ENCODE assay signal across 3 worm cellular contexts in the genomic region with DNA sequence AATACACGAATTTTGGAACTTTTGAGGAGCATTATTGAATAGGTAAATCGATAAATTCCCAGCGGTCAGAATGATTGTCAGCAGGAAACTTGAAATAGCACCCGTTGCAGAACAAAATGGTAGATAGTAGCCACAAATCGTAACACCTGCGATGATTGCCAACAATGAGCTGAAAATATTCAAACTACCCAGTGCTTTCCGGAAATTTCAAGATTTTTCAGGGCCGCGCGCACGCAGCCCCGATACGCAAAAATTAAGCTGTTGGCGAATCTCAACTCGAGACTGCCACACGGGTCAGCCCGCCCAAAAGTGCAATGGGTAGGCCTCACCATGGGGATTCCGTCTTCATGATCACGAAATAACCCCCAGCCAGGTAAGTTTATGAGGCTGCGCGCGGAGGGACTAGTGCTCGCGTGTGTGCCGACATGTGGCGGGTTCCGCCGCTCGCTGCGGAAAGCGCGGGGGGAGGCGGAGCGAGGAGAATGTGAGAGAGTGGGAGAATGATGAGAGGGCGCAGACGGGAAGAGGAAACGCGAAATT.
A peak's percentile ranks its signal among the peaks of the same experiment; 100 is the strongest.
TF ChIP-seq lines count a peak whose summit lies in the region.

No protein-coding gene starts in this region.

TF ChIP-seq in whole organism, L1 larva, 84 proteins besides CTCF, POLR2A, EP300 and RAD21 (continued from another document and continues in another):
- TF ChIP-seq unc-62 (GFP tag; optimal IDR thresholded peaks at IDR 0.05; lab: Kevin White, UChicago) (no peak), lsy-2 (tag; optimal IDR thresholded peaks at IDR 0.05; lab: Kevin White, UChicago) (peak; percentile 79 to 85), fkh-4 (tag; optimal IDR thresholded peaks at IDR 0.05; lab: Kevin White, UChicago; ENCODE audit: borderline replicate concordance) (peak; percentile 44), lin-14 (GFP tag; optimal IDR thresholded peaks at IDR 0.05; lab: Kevin White, UChicago) (peak; percentile 95), ama-1 (optimal IDR thresholded peaks at IDR 0.05; lab: Kevin White, UChicago) (peak; percentile 100), F16B12.6 (tag; optimal IDR thresholded peaks at IDR 0.05; lab: Kevin White, UChicago) (peak; percentile 39), unc-130 (tag; optimal IDR thresholded peaks at IDR 0.05; lab: Kevin White, UChicago) (peak; percentile 88), hlh-17 (GFP tag; optimal IDR thresholded peaks at IDR 0.05; lab: Kevin White, UChicago; ENCODE audit: borderline replicate concordance) (no peak), lin-39 (tag; optimal IDR thresholded peaks at IDR 0.05; lab: Kevin White, UChicago) (peak; percentile 91), fos-1 (tag; optimal IDR thresholded peaks at IDR 0.05; lab: Kevin White, UChicago) (peak; percentile 92), ceh-8 (GFP tag; optimal IDR thresholded peaks at IDR 0.05; lab: Kevin White, UChicago) (peak; percentile 95), nhr-71 (tag; optimal IDR thresholded peaks at IDR 0.05; lab: Kevin White, UChicago) (peak; percentile 98), egl-13 (tag; optimal IDR thresholded peaks at IDR 0.05; lab: Kevin White, UChicago) (peak; percentile 96), nhr-85 (tag; lab: Kevin White, UChicago) (peak; percentile 97), blmp-1 (tag; optimal IDR thresholded peaks at IDR 0.05; lab: Kevin White, UChicago) (peak; percentile 43), nhr-90 (tag; optimal IDR thresholded peaks at IDR 0.05; lab: Kevin White, UChicago; ENCODE audit: poor library complexity) (peak; percentile 99), mep-1 (tag; optimal IDR thresholded peaks at IDR 0.05; lab: Kevin White, UChicago) (peak; percentile 80), nhr-19 (GFP tag; conservative IDR thresholded peaks at IDR 0.05; lab: Robert Waterston, UW) (peak; percentile 98), elt-3 (tag; optimal IDR thresholded peaks at IDR 0.05; lab: Kevin White, UChicago) (peak; percentile 31 to 82 (median 52)), jun-1 (tag; optimal IDR thresholded peaks at IDR 0.05; lab: Kevin White, UChicago) (peak; percentile 88), hpl-2 (GFP tag; optimal IDR thresholded peaks at IDR 0.05; lab: Kevin White, UChicago) (peak; percentile 91), nhr-47 (tag; optimal IDR thresholded peaks at IDR 0.05; lab: Kevin White, UChicago) (peak; percentile 99), isw-1 (GFP tag; IDR thresholded peaks at IDR 0.05; lab: Robert Waterston, UW) (peak; percentile 84), lin-15B (tag; optimal IDR thresholded peaks at IDR 0.05; lab: Kevin White, UChicago) (peak; percentile 35), ceh-88 (GFP tag; IDR thresholded peaks at IDR 0.05; lab: Robert Waterston, UW) (peak; percentile 89), skn-1 (tag; optimal IDR thresholded peaks at IDR 0.05; lab: Kevin White, UChicago) (peak; percentile 76), nhr-11 (tag; optimal IDR thresholded peaks at IDR 0.05; lab: Kevin White, UChicago) (peak; percentile 70), nhr-28 (tag; optimal IDR thresholded peaks at IDR 0.05; lab: Kevin White, UChicago) (no peak), elt-2 (tag; optimal IDR thresholded peaks at IDR 0.05; lab: Kevin White, UChicago) (peak; percentile 96), grh-1 (GFP tag; IDR thresholded peaks at IDR 0.05; lab: Robert Waterston, UW) (peak; percentile 97), ztf-11 (tag; optimal IDR thresholded peaks at IDR 0.05; lab: Kevin White, UChicago) (peak; percentile 55 to 95), unc-86 (tag; optimal IDR thresholded peaks at IDR 0.05; lab: Kevin White, UChicago) (peak; percentile 91), mef-2 (tag; optimal IDR thresholded peaks at IDR 0.05; lab: Kevin White, UChicago) (peak; percentile 77), C34B4.2 (tag; optimal IDR thresholded peaks at IDR 0.05; lab: Kevin White, UChicago) (peak; percentile 83), ztf-4 (tag; optimal IDR thresholded peaks at IDR 0.05; lab: Kevin White, UChicago) (peak; percentile 85), vab-15 (tag; optimal IDR thresholded peaks at IDR 0.05; lab: Kevin White, UChicago) (no peak), Y116A8C.19 (tag; optimal IDR thresholded peaks at IDR 0.05; lab: Kevin White, UChicago; ENCODE audit: borderline replicate concordance) (peak; percentile 34), nhr-84 (tag; optimal IDR thresholded peaks at IDR 0.05; lab: Kevin White, UChicago) (no peak), C16A3.4 (tag; optimal IDR thresholded peaks at IDR 0.05; lab: Kevin White, UChicago) (peak; percentile 63), snpc-4 (tag; optimal IDR thresholded peaks at IDR 0.05; lab: Kevin White, UChicago) (peak; percentile 100), irx-1 (tag; optimal IDR thresholded peaks at IDR 0.05; lab: Kevin White, UChicago) (peak; percentile 95)

TF ChIP-seq in whole organism, L3 larva, 47 proteins besides CTCF, POLR2A, EP300 and RAD21 (continued from another document):
- peak; percentile 17 for TF ChIP-seq fos-1 (tag; optimal IDR thresholded peaks at IDR 0.05; lab: Kevin White, UChicago)
- no peak for TF ChIP-seq mml-1 (tag; optimal IDR thresholded peaks at IDR 0.05; lab: Kevin White, UChicago)
- peak; percentile 41 for TF ChIP-seq ztf-4 (tag; optimal IDR thresholded peaks at IDR 0.05; lab: Kevin White, UChicago)
- no peak for TF ChIP-seq nhr-237 (tag; optimal IDR thresholded peaks at IDR 0.05; lab: Kevin White, UChicago)
- peak; percentile 86 for TF ChIP-seq ceh-28 (tag; optimal IDR thresholded peaks at IDR 0.05; lab: Kevin White, UChicago)
- TF ChIP-seq lin-15B (tag; optimal IDR thresholded peaks at IDR 0.05; lab: Kevin White, UChicago) = peak; percentile 72
- peak; percentile 94 for TF ChIP-seq aly-2 (tag; optimal IDR thresholded peaks at IDR 0.05; lab: Kevin White, UChicago)
- TF ChIP-seq unc-62 (GFP tag; optimal IDR thresholded peaks at IDR 0.05; lab: Kevin White, UChicago) = peak; percentile 50
- peak; percentile 95 for TF ChIP-seq lin-39 (tag; optimal IDR thresholded peaks at IDR 0.05; lab: Kevin White, UChicago)
- TF ChIP-seq snpc-4 (tag; optimal IDR thresholded peaks at IDR 0.05; lab: Kevin White, UChicago) = peak; percentile 100
- TF ChIP-seq mdl-1 (tag; optimal IDR thresholded peaks at IDR 0.05; lab: Kevin White, UChicago) = peak; percentile 20
- no peak for TF ChIP-seq sea-2 (GFP tag; optimal IDR thresholded peaks at IDR 0.05; lab: Kevin White, UChicago)
- peak; percentile 94 for TF ChIP-seq tbx-2 (tag; optimal IDR thresholded peaks at IDR 0.05; lab: Kevin White, UChicago)
- no peak for TF ChIP-seq elt-1 (tag; optimal IDR thresholded peaks at IDR 0.05; lab: Kevin White, UChicago)
- TF ChIP-seq fkh-10 (GFP tag; optimal IDR thresholded peaks at IDR 0.05; lab: Kevin White, UChicago) = no peak
- peak; percentile 51 for TF ChIP-seq fkh-2 (tag; optimal IDR thresholded peaks at IDR 0.05; lab: Kevin White, UChicago)
- peak; percentile 21 for TF ChIP-seq nhr-11 (tag; optimal IDR thresholded peaks at IDR 0.05; lab: Kevin White, UChicago)
- no peak for TF ChIP-seq eor-1 (tag; optimal IDR thresholded peaks at IDR 0.05; lab: Kevin White, UChicago)
- TF ChIP-seq nhr-76 (tag; optimal IDR thresholded peaks at IDR 0.05; lab: Kevin White, UChicago) = peak; percentile 56
- TF ChIP-seq nhr-25 (tag; optimal IDR thresholded peaks at IDR 0.05; lab: Kevin White, UChicago) = peak; percentile 95
- no peak for TF ChIP-seq ceh-9 (tag; optimal IDR thresholded peaks at IDR 0.05; lab: Kevin White, UChicago)
- TF ChIP-seq elt-2 (tag; optimal IDR thresholded peaks at IDR 0.05; lab: Kevin White, UChicago) = peak; percentile 87
- peak; percentile 89 for TF ChIP-seq ceh-82 (tag; optimal IDR thresholded peaks at IDR 0.05; lab: Kevin White, UChicago)
- peak; percentile 100 for TF ChIP-seq ama-1 (optimal IDR thresholded peaks at IDR 0.05; lab: Kevin White, UChicago)
- TF ChIP-seq unc-39 (tag; optimal IDR thresholded peaks at IDR 0.05; lab: Kevin White, UChicago) = no peak
- peak; percentile 88 for TF ChIP-seq nhr-23 (tag; optimal IDR thresholded peaks at IDR 0.05; lab: Kevin White, UChicago)
- TF ChIP-seq ztf-11 (tag; optimal IDR thresholded peaks at IDR 0.05; lab: Kevin White, UChicago) = no peak
- peak; percentile 23 for TF ChIP-seq ceh-16 (tag; optimal IDR thresholded peaks at IDR 0.05; lab: Kevin White, UChicago)
- peak; percentile 88 for TF ChIP-seq nfya-1 (tag; optimal IDR thresholded peaks at IDR 0.05; lab: Kevin White, UChicago; ENCODE audit: insufficient read depth)
- peak; percentile 75 for TF ChIP-seq skn-1 (tag; optimal IDR thresholded peaks at IDR 0.05; lab: Kevin White, UChicago)
TF ChIP-seq in whole organism, L3 larva: peak in this region for 34.

TF ChIP-seq in whole organism, young adult, 124 proteins besides CTCF, POLR2A, EP300 and RAD21 (continued from another document and continues in another):
- TF ChIP-seq snpc-1.3 (tag; optimal IDR thresholded peaks at IDR 0.05; lab: Kevin White, UChicago; ENCODE audit: insufficient read depth) = peak; percentile 96
- TF ChIP-seq ztf-6 (GFP tag; IDR thresholded peaks at IDR 0.05; lab: Robert Waterston, UW) = peak; percentile 56; the same call in 1 of the 2 replicates
- peak; percentile 93 for TF ChIP-seq somi-1 (GFP tag; optimal IDR thresholded peaks at IDR 0.05; lab: Kevin White, UChicago)
- TF ChIP-seq sea-2 (GFP tag; IDR thresholded peaks at IDR 0.05; lab: Robert Waterston, UW) = peak; percentile 84; the same call in 1 of the 2 replicates
- TF ChIP-seq ceh-27 (GFP tag; optimal IDR thresholded peaks at IDR 0.05; lab: Kevin White, UChicago) = peak; percentile 86
- peak; percentile 68 for TF ChIP-seq madf-3 (GFP tag; IDR thresholded peaks at IDR 0.05; lab: Robert Waterston, UW)
- TF ChIP-seq ztf-22 (GFP tag; optimal IDR thresholded peaks at IDR 0.05; lab: Kevin White, UChicago) = peak; percentile 92
- TF ChIP-seq attf-6 (GFP tag; IDR thresholded peaks at IDR 0.05; lab: Robert Waterston, UW) = peak; percentile 99
- TF ChIP-seq lsy-27 (tag; optimal IDR thresholded peaks at IDR 0.05; lab: Kevin White, UChicago; ENCODE audit: borderline replicate concordance, insufficient read depth) = peak; percentile 73
- TF ChIP-seq hmg-20 (GFP tag; IDR thresholded peaks at IDR 0.05; lab: Robert Waterston, UW) = peak; percentile 87
- peak; percentile 90 for TF ChIP-seq mxl-1 (tag; optimal IDR thresholded peaks at IDR 0.05; lab: Kevin White, UChicago)
- TF ChIP-seq F33H1.4 (GFP tag; IDR thresholded peaks at IDR 0.05; lab: Robert Waterston, UW) = peak; percentile 86
- peak; percentile 38 for TF ChIP-seq rpc-1 (optimal IDR thresholded peaks at IDR 0.05; lab: Kevin White, UChicago)
- peak; percentile 18 for TF ChIP-seq rpc-1 (tag; optimal IDR thresholded peaks at IDR 0.05; lab: Kevin White, UChicago)
- peak; percentile 90 for TF ChIP-seq K11D2.4 (GFP tag; IDR thresholded peaks at IDR 0.05; lab: Robert Waterston, UW)
- peak; percentile 98 for TF ChIP-seq repo-1 (tag; optimal IDR thresholded peaks at IDR 0.05; lab: Kevin White, UChicago)
- peak; percentile 24 for TF ChIP-seq hlh-12 (tag; optimal IDR thresholded peaks at IDR 0.05; lab: Kevin White, UChicago)
- peak; percentile 84 for TF ChIP-seq ceh-79 (tag; optimal IDR thresholded peaks at IDR 0.05; lab: Kevin White, UChicago)
- peak; percentile 76 for TF ChIP-seq tbx-9 (tag; optimal IDR thresholded peaks at IDR 0.05; lab: Kevin White, UChicago; ENCODE audit: borderline replicate concordance)
- peak; percentile 71 for TF ChIP-seq sdz-38 (tag; optimal IDR thresholded peaks at IDR 0.05; lab: Kevin White, UChicago)
- TF ChIP-seq bed-1 (GFP tag; IDR thresholded peaks at IDR 0.05; lab: Robert Waterston, UW) = 0 out of 2 replicates have a peak, but pooled peaks have one; percentile 45
- peak; percentile 89 for TF ChIP-seq lin-54 (GFP tag; optimal IDR thresholded peaks at IDR 0.05; lab: Kevin White, UChicago)
- peak; percentile 70; the same call in 1 of the 2 replicates for TF ChIP-seq egl-18 (GFP tag; IDR thresholded peaks at IDR 0.05; lab: Robert Waterston, UW)
- peak; percentile 96 for TF ChIP-seq hrde-1 (tag; optimal IDR thresholded peaks at IDR 0.05; lab: Kevin White, UChicago; ENCODE audit: borderline replicate concordance)
- peak; percentile 97 for TF ChIP-seq chd-7 (tag; optimal IDR thresholded peaks at IDR 0.05; lab: Kevin White, UChicago)
- peak; percentile 53 for TF ChIP-seq dpl-1 (GFP tag; optimal IDR thresholded peaks at IDR 0.05; lab: Kevin White, UChicago)
- peak; percentile 90 for TF ChIP-seq F57C9.4 (tag; optimal IDR thresholded peaks at IDR 0.05; lab: Kevin White, UChicago)
- peak; percentile 52 for TF ChIP-seq B0261.1 (tag; optimal IDR thresholded peaks at IDR 0.05; lab: Kevin White, UChicago)
- peak; percentile 82; the same call in 1 of the 2 replicates for TF ChIP-seq attf-3 (GFP tag; conservative IDR thresholded peaks at IDR 0.05; lab: Robert Waterston, UW)
- peak; percentile 95 for TF ChIP-seq egl-44 (GFP tag; IDR thresholded peaks at IDR 0.05; lab: Robert Waterston, UW)
- TF ChIP-seq F22D6.2 (tag; optimal IDR thresholded peaks at IDR 0.05; lab: Kevin White, UChicago) = peak; percentile 86
- TF ChIP-seq fkh-3 (tag; optimal IDR thresholded peaks at IDR 0.05; lab: Kevin White, UChicago) = peak; percentile 92
- peak; percentile 93 for TF ChIP-seq sptf-2 (GFP tag; optimal IDR thresholded peaks at IDR 0.05; lab: Kevin White, UChicago)
- peak; percentile 67 for TF ChIP-seq xnd-1 (tag; optimal IDR thresholded peaks at IDR 0.05; lab: Kevin White, UChicago)
- peak; percentile 88 for TF ChIP-seq C06A6.2 (GFP tag; conservative IDR thresholded peaks at IDR 0.05; lab: Robert Waterston, UW)
- peak; percentile 97 for TF ChIP-seq lin-40 (tag; optimal IDR thresholded peaks at IDR 0.05; lab: Kevin White, UChicago)
- peak; percentile 81 for TF ChIP-seq lir-1 (GFP tag; conservative IDR thresholded peaks at IDR 0.05; lab: Robert Waterston, UW)
- TF ChIP-seq atf-7 (tag; optimal IDR thresholded peaks at IDR 0.05; lab: Kevin White, UChicago) = peak; percentile 93
- TF ChIP-seq aptf-2 (GFP tag; conservative IDR thresholded peaks at IDR 0.05; lab: Robert Waterston, UW) = peak; percentile 77; the same call in 1 of the 2 replicates
- peak; percentile 73 for TF ChIP-seq let-526 (GFP tag; IDR thresholded peaks at IDR 0.05; lab: Robert Waterston, UW)
- peak; percentile 100 for TF ChIP-seq B0336.3 (GFP tag; IDR thresholded peaks at IDR 0.05; lab: Robert Waterston, UW)
- TF ChIP-seq ceh-58 (GFP tag; IDR thresholded peaks at IDR 0.05; lab: Robert Waterston, UW) = 0 out of 2 replicates have a peak, but pooled peaks have one; percentile 26
- peak; percentile 87 for TF ChIP-seq T07F8.4 (tag; optimal IDR thresholded peaks at IDR 0.05; lab: Kevin White, UChicago)
- TF ChIP-seq Y95B8A.8 (GFP tag; IDR thresholded peaks at IDR 0.05; lab: Robert Waterston, UW) = peak; percentile 96
- 0 out of 2 replicates have a peak, but pooled peaks have one; percentile 39 for TF ChIP-seq aptf-3 (GFP tag; IDR thresholded peaks at IDR 0.05; lab: Robert Waterston, UW)
- TF ChIP-seq him-1 (tag; optimal IDR thresholded peaks at IDR 0.05; lab: Kevin White, UChicago) = peak; percentile 95
- peak; percentile 91 for TF ChIP-seq madf-10 (tag; optimal IDR thresholded peaks at IDR 0.05; lab: Kevin White, UChicago)
- TF ChIP-seq Y56A3A.18 (GFP tag; IDR thresholded peaks at IDR 0.05; lab: Robert Waterston, UW) = peak; percentile 97
- TF ChIP-seq gei-17 (GFP tag; optimal IDR thresholded peaks at IDR 0.05; lab: Kevin White, UChicago) = peak; percentile 94
- peak; percentile 68 for TF ChIP-seq F57A8.1 (GFP tag; optimal IDR thresholded peaks at IDR 0.05; lab: Kevin White, UChicago)
- peak; percentile 89 for TF ChIP-seq K12H6.12 (tag; optimal IDR thresholded peaks at IDR 0.05; lab: Kevin White, UChicago)
- TF ChIP-seq lsl-1 (GFP tag; optimal IDR thresholded peaks at IDR 0.05; lab: Kevin White, UChicago) = peak; percentile 88
- TF ChIP-seq snpc-4 (GFP tag; optimal IDR thresholded peaks at IDR 0.05; lab: Kevin White, UChicago) = peak; percentile 98
- peak; percentile 99 to 100 (median 99) for TF ChIP-seq snpc-4 (tag; optimal IDR thresholded peaks at IDR 0.05; lab: Kevin White, UChicago)
- TF ChIP-seq Y67H2A.10 (GFP tag; conservative IDR thresholded peaks at IDR 0.05; lab: Robert Waterston, UW) = peak; percentile 56; the same call in 1 of the 2 replicates
- TF ChIP-seq zim-3 (tag; optimal IDR thresholded peaks at IDR 0.05; lab: Kevin White, UChicago) = peak; percentile 87
- peak; percentile 95 for TF ChIP-seq mcd-1 (GFP tag; IDR thresholded peaks at IDR 0.05; lab: Robert Waterston, UW)
- peak; percentile 80 for TF ChIP-seq Y53F4B.3 (GFP tag; IDR thresholded peaks at IDR 0.05; lab: Robert Waterston, UW)
- TF ChIP-seq attf-5 (GFP tag; optimal IDR thresholded peaks at IDR 0.05; lab: Kevin White, UChicago) = peak; percentile 84
